Worm (Caenorhabditis elegans) whole organism, L4 larva: Measurements from ENCODE around the gene Y71H2AM.20.
A peak's percentile ranks its signal among the peaks of the same experiment; 100 is the strongest.

ENCODE experiments used
- F26F4.8 ChIP-seq: fragments of 200-800 bp; sonication (Bioruptor generic); conservative IDR thresholded peaks from 2 replicates; pipeline ENCODE4 v1.3.6; 2022; ENCODE audit warnings: missing genetic modification characterization, missing compliant biosample characterization
- F37D6.2 ChIP-seq: sonication (generic microtip); optimal IDR thresholded peaks from 2 replicates; lab custom pipeline; 2016; ENCODE audit warnings: mild to moderate bottlenecking, missing genetic modification characterization, missing compliant biosample characterization
- R02D3.7 ChIP-seq: fragments of 150-350 bp; sonication (generic microtip); optimal IDR thresholded peaks from 3 replicates; lab custom pipeline; 2014; ENCODE audit warnings: missing biosample characterization, missing genetic modification characterization
- T20F7.1 ChIP-seq: fragments of 200-800 bp; sonication (Bioruptor generic); optimal IDR thresholded peaks from 2 replicates; lab custom pipeline; 2018; ENCODE audit warnings: mild to moderate bottlenecking, missing genetic modification characterization, missing compliant biosample characterization
- Y105C5A.15 ChIP-seq: fragments of 200-800 bp; sonication (Bioruptor generic); IDR thresholded peaks from 2 replicates; pipeline ENCODE4 v1.3.6; 2022; ENCODE audit warnings: missing genetic modification characterization, missing compliant biosample characterization
- Y48G9A.11 ChIP-seq: fragments of 200-800 bp; sonication (Bioruptor generic); IDR thresholded peaks from 2 replicates; pipeline ENCODE4 v1.3.6; 2022; ENCODE audit warnings: missing genetic modification reagents, missing genetic modification characterization, missing compliant biosample characterization
- aha-1 ChIP-seq: fragments of 150-350 bp; peaks from one replicate; lab custom pipeline; 2014; ENCODE audit warnings: missing biosample characterization, missing genetic modification characterization
- ama-1 ChIP-seq: fragments of 150-350 bp; optimal IDR thresholded peaks from 2 replicates; lab custom pipeline; 2014; ENCODE audit warnings: inconsistent platforms, mixed read lengths
- ceh-28 ChIP-seq: fragments of 150-350 bp; optimal IDR thresholded peaks from 2 replicates; lab custom pipeline; 2014; ENCODE audit warnings: missing biosample characterization, missing genetic modification reagents, missing genetic modification characterization
- cey-2 ChIP-seq: sonication (generic microtip); optimal IDR thresholded peaks from 3 replicates; lab custom pipeline; 2017; ENCODE audit warnings: missing genetic modification characterization, mild to moderate bottlenecking, missing compliant biosample characterization, antibody characterized with exemption, borderline replicate concordance; ENCODE audit not compliant: insufficient read depth
- daf-16 ChIP-seq, 3 experiments: sonication (generic microtip); optimal IDR thresholded peaks; 2 replicates each; lab custom pipeline; 2016 to 2017; ENCODE audit warnings: missing genetic modification characterization in 3 of 3, missing genetic modification reagents in 3 of 3, mild to moderate bottlenecking in 2 of 3, missing compliant biosample characterization in 2 of 3, missing biosample characterization in 1 of 3, moderate library complexity in 1 of 3
- dmd-6 ChIP-seq: fragments of 200-800 bp; sonication (Bioruptor generic); IDR thresholded peaks from 2 replicates; pipeline ENCODE4 v1.3.6; 2022; ENCODE audit warnings: missing genetic modification reagents, missing genetic modification characterization, missing compliant biosample characterization
- dpl-1 ChIP-seq: fragments of 150-350 bp; optimal IDR thresholded peaks from 2 replicates; lab custom pipeline; 2014; ENCODE audit warnings: missing biosample characterization, missing genetic modification reagents, missing genetic modification characterization
- duxl-1 ChIP-seq: sonication (generic microtip); optimal IDR thresholded peaks from 2 replicates; lab custom pipeline; 2016; ENCODE audit warnings: mild to moderate bottlenecking, missing genetic modification characterization, moderate library complexity, missing compliant biosample characterization; ENCODE audit not compliant: poor library complexity
- dve-1 ChIP-seq: sonication (generic microtip); optimal IDR thresholded peaks from 2 replicates; lab custom pipeline; 2017; ENCODE audit warnings: antibody characterized with exemption, mild to moderate bottlenecking, missing genetic modification characterization, missing compliant biosample characterization; ENCODE audit not compliant: insufficient read depth
- egl-27 ChIP-seq: sonication (generic microtip); optimal IDR thresholded peaks from 3 replicates; lab custom pipeline; 2017; ENCODE audit warnings: missing biosample characterization, missing genetic modification reagents, missing genetic modification characterization
- hlh-11 ChIP-seq: fragments of 200-800 bp; sonication (Bioruptor generic); optimal IDR thresholded peaks from 2 replicates; lab custom pipeline; 2018; ENCODE audit warnings: mild to moderate bottlenecking, missing genetic modification characterization, missing compliant biosample characterization
- hlh-30 ChIP-seq: sonication (generic microtip); optimal IDR thresholded peaks from 2 replicates; lab custom pipeline; 2017; ENCODE audit warnings: antibody characterized with exemption, mild to moderate bottlenecking, missing genetic modification characterization, missing compliant biosample characterization; ENCODE audit not compliant: insufficient read depth
- hmg-1.1 ChIP-seq: fragments of 200-800 bp; sonication (Bioruptor generic); IDR thresholded peaks from 2 replicates; pipeline ENCODE4 v1.3.6; 2022; ENCODE audit warnings: missing genetic modification reagents, missing genetic modification characterization, missing compliant biosample characterization
- lin-13 ChIP-seq: fragments of 150-350 bp; optimal IDR thresholded peaks from 2 replicates; lab custom pipeline; 2014; ENCODE audit warnings: missing biosample characterization, missing genetic modification reagents, missing genetic modification characterization
- lin-38 ChIP-seq: fragments of 200-800 bp; sonication (Bioruptor generic); IDR thresholded peaks from 2 replicates; pipeline ENCODE4 v1.3.6; 2022; ENCODE audit warnings: missing genetic modification reagents, missing genetic modification characterization, missing compliant biosample characterization
- lin-39 ChIP-seq: fragments of 150-350 bp; optimal IDR thresholded peaks from 2 replicates; lab custom pipeline; 2014; ENCODE audit warnings: missing biosample characterization, missing genetic modification reagents, missing genetic modification characterization
- lsy-2 ChIP-seq, 2 experiments: fragments of 150-350 bp in 1 of 2; sonication (generic microtip) in 1 of 2; optimal IDR thresholded peaks; 2 replicates each; lab custom pipeline; 2014 to 2017; ENCODE audit warnings: missing biosample characterization in 2 of 2, missing genetic modification characterization in 2 of 2
- madf-5 ChIP-seq, 2 experiments: fragments of 200-800 bp; sonication (Bioruptor generic); IDR thresholded peaks; 2 replicates each; pipeline ENCODE4 v1.3.6; 2022; ENCODE audit warnings: missing compliant biosample characterization in 2 of 2, missing genetic modification characterization in 2 of 2
- mdl-1 ChIP-seq, 2 experiments: fragments of 150-350 bp in 1 of 2; sonication (generic microtip) in 1 of 2; optimal IDR thresholded peaks; 2 replicates each; lab custom pipeline; 2014 to 2017; ENCODE audit warnings: missing biosample characterization in 2 of 2, missing genetic modification characterization in 2 of 2
- mep-1 ChIP-seq: fragments of 150-350 bp; sonication (generic microtip); optimal IDR thresholded peaks from 3 replicates; lab custom pipeline; 2014; ENCODE audit warnings: missing biosample characterization, missing genetic modification characterization
- mes-2 ChIP-seq: sonication (generic microtip); optimal IDR thresholded peaks from 2 replicates; lab custom pipeline; 2016; ENCODE audit warnings: missing genotype, mild to moderate bottlenecking, missing genetic modification characterization, missing compliant biosample characterization; ENCODE audit not compliant: poor library complexity, severe bottlenecking
- mxl-2 ChIP-seq: fragments of 200-800 bp; sonication (Bioruptor generic); conservative IDR thresholded peaks from 2 replicates; pipeline ENCODE4 v1.3.6; 2022; ENCODE audit warnings: missing genetic modification reagents, missing genetic modification characterization, missing compliant biosample characterization
- nhr-10 ChIP-seq: fragments of 150-350 bp; optimal IDR thresholded peaks from 2 replicates; lab custom pipeline; 2014; ENCODE audit warnings: missing biosample characterization, missing genetic modification characterization
- nhr-102 ChIP-seq: sonication (generic microtip); optimal IDR thresholded peaks from 2 replicates; lab custom pipeline; 2016; ENCODE audit warnings: mild to moderate bottlenecking, missing genetic modification characterization, moderate library complexity, missing compliant biosample characterization
- nhr-111 ChIP-seq: fragments of 200-800 bp; sonication (Bioruptor generic); optimal IDR thresholded peaks from 2 replicates; lab custom pipeline; 2018; ENCODE audit warnings: mild to moderate bottlenecking, missing genetic modification characterization, missing compliant biosample characterization
- nhr-28 ChIP-seq: fragments of 150-350 bp; optimal IDR thresholded peaks from 2 replicates; lab custom pipeline; 2014; ENCODE audit warnings: missing biosample characterization, missing genetic modification characterization
- nhr-41 ChIP-seq: fragments of 200-800 bp; sonication (Bioruptor generic); IDR thresholded peaks from 2 replicates; pipeline ENCODE4 v1.3.6; 2022; ENCODE audit warnings: missing genetic modification reagents, missing genetic modification characterization, missing compliant biosample characterization
- nhr-42 ChIP-seq: fragments of 200-800 bp; sonication (Bioruptor generic); IDR thresholded peaks from 2 replicates; pipeline ENCODE4 v1.3.6; 2022; ENCODE audit warnings: missing genetic modification characterization, missing compliant biosample characterization
- php-3 ChIP-seq: fragments of 200-800 bp; sonication (Bioruptor generic); IDR thresholded peaks from 2 replicates; pipeline ENCODE4 v1.3.6; 2022; ENCODE audit warnings: missing genetic modification reagents, missing genetic modification characterization, missing compliant biosample characterization
- pqm-1 ChIP-seq: sonication (generic microtip); optimal IDR thresholded peaks from 2 replicates; lab custom pipeline; 2017; ENCODE audit warnings: missing biosample characterization, missing genetic modification characterization
- rbr-2 ChIP-seq: sonication (generic microtip); optimal IDR thresholded peaks from 2 replicates; lab custom pipeline; 2016; ENCODE audit warnings: missing genotype, missing genetic modification characterization, missing compliant biosample characterization
- sdz-12 ChIP-seq: fragments of 200-800 bp; sonication (Bioruptor generic); optimal IDR thresholded peaks from 2 replicates; lab custom pipeline; 2018; ENCODE audit warnings: mild to moderate bottlenecking, missing genetic modification characterization, missing compliant biosample characterization
- skn-1 ChIP-seq: fragments of 150-350 bp; optimal IDR thresholded peaks from 2 replicates; lab custom pipeline; 2014; ENCODE audit warnings: missing biosample characterization, missing genetic modification characterization
- spr-3 ChIP-seq: fragments of 200-800 bp; sonication (Bioruptor generic); optimal IDR thresholded peaks from 2 replicates; lab custom pipeline; 2018; ENCODE audit warnings: mild to moderate bottlenecking, missing genetic modification characterization, missing compliant biosample characterization
- ztf-7 ChIP-seq: fragments of 150-350 bp; optimal IDR thresholded peaks from 2 replicates; lab custom pipeline; 2014; ENCODE audit warnings: missing biosample characterization, missing genetic modification characterization

The Y71H2AM.20 gene

DNA sequence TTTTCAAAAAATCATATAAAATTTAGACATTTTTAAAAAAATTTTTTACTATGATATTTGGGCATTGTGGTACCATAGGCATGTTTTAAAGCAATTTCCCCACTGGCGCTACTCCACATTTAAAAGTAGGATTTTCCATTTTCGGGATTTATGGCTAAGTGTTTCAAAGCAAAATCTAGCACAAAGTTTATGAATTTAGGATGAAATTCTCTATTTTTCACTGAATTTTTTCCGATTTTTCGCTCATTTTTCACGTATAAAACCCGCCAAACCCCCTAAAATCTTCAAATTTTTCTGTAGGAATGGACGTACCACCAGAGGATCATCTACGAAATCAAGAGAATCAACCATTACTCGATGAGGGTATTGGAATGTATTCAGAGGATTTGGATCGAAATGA is 33.2 kb upstream of the Y71H2AM.20 start, which contains the start of gene pipp-4P:
Gene pipp-4P (plus strand): TSS at position 301 of the 400 bp plus-strand sequence.
- TF ChIP-seq lsy-2 (tag; optimal IDR thresholded peaks at IDR 0.05; lab: Kevin White, UChicago): no peak
- no peak for TF ChIP-seq skn-1 (tag; lab: Kevin White, UChicago)

DNA sequence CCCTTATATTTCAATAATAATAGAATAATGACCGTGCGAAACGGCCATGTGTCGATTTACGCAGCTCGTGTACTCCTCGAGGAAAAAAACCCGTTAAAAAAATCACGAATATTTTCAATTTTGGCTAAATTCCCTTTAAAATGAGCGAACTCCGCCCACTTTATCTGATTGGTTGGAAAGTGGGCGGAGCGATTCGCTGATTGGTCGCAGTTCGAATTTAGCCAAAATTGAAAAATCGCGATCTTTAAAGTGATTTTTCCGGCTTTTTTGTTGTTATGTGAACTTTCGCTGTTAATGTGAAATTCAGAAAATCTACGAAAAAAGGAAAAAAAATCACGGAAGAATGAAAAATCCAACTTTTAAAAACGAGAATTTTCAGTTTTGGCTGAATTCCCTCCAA is 32.1 kb upstream of the Y71H2AM.20 start:
- peak; percentile 65 for TF ChIP-seq aha-1 (tag; lab: Kevin White, UChicago)
- TF ChIP-seq php-3: no peak

DNA sequence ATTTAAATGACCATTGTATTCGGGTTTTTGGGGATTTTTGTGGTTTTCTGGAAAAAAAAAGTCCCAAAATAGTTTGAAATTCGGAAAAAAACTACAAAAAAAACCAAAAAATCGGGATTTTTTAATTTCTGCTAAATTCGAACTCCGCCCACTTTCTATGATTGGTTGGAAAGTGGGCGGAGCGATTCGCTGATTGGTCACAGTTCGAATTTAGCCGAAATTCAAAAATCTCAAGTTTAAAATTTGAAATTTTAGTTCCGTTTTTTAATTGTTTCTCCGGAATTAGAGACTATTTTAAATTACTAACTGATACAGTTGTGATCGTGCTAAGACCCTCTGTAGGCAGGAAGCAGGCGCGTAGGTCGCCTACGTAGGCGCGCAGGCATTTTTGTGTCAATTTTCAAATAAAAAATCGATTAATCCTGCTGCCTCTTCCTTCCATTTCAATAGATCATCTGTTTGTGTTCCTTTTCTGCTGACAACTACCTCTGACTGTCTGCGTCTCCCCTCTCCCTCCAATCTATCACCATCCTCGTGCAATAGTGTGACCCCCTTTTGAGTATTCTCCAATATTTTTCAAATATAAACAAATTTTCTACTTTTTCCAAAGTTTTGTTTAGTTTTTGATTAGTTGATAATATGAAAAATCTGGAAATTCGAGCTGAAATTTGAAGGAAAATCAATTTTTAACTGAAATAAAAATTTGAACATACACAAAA is 30.6 kb upstream of the Y71H2AM.20 start:
- peak; percentile 56 for TF ChIP-seq aha-1 (tag; lab: Kevin White, UChicago)
- TF ChIP-seq lsy-2 (tag; optimal IDR thresholded peaks at IDR 0.05; lab: Kevin White, UChicago): peak in 1 of 2 experiments; percentile 41
- peak; percentile 13 for TF ChIP-seq nhr-28 (tag; lab: Kevin White, UChicago)
- 0 out of 2 replicates have a peak, but pooled peaks have one; percentile 14 for TF ChIP-seq hmg-1.1 (GFP tag; lab: Robert Waterston, UW)
- TF ChIP-seq F26F4.8 (GFP tag; lab: Robert Waterston, UW): no peak
- TF ChIP-seq hlh-30 (tag; lab: Kevin White, UChicago): peak; percentile 80

DNA sequence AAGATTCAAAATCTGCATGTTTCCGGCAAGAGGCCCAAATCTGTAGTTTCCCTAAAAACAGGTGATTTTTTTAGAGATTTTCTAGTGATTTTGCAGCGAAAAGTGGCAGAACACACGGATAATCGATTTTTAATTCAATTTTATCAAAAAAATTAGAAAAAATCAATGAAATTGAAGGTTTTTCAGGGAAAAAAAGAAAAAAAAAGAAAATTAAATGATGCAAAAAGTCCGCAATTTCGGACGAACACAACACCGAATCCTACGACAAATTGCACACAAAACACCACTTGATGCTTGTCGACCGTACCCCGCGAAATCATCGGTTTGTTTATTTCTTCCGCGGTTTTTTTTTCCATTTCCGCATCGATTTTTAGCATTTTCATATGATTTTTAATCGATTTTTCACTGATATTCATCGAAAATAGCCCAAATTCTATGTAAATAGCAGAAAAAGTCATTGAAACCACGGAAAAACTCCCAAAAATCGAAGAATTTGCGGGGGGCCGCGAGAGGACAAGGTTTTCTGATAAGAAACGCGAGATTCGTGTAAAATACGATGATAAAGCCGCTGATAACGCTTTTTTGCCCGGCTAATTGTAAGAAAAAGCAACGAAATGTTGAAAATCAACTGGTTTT is 29.3 kb upstream of the Y71H2AM.20 start, which contains the start of gene tufm-1:
Gene tufm-1 (minus strand): TSS at position 51 of the 636 bp plus-strand sequence.
- TF ChIP-seq lin-39 (tag; lab: Kevin White, UChicago) (no peak), dmd-6 (GFP tag; lab: Robert Waterston, UW) (no peak), F37D6.2 (no peak), ceh-28 (tag; lab: Kevin White, UChicago) (peak; percentile 7), rbr-2 (peak; percentile 31), lin-13 (GFP tag; lab: Kevin White, UChicago) (peak; percentile 29), T20F7.1 (GFP tag; lab: Kevin White, UChicago) (no peak), mdl-1 (tag; optimal IDR thresholded peaks at IDR 0.05; lab: Kevin White, UChicago) (peak in 1 of 2 experiments; percentile 3), egl-27 (tag; lab: Kevin White, UChicago) (no peak), Y105C5A.15 (GFP tag; lab: Robert Waterston, UW) (no peak), lsy-2 (tag; optimal IDR thresholded peaks at IDR 0.05; lab: Kevin White, UChicago) (peak in 1 of 2 experiments; percentile 97), pqm-1 (tag; lab: Kevin White, UChicago) (no peak), cey-2 (tag; lab: Kevin White, UChicago) (no peak), mes-2 (tag; lab: Kevin White, UChicago) (peak; percentile 63), nhr-111 (GFP tag; lab: Kevin White, UChicago) (no peak), ztf-7 (tag; lab: Kevin White, UChicago) (no peak), hlh-30 (tag; lab: Kevin White, UChicago) (peak; percentile 57), nhr-41 (GFP tag; lab: Robert Waterston, UW) (no peak), madf-5 (GFP tag; IDR thresholded peaks at IDR 0.05; lab: Robert Waterston, UW) (no peak), mep-1 (peak; percentile 8), lin-38 (GFP tag; lab: Robert Waterston, UW) (peak; percentile 75), hlh-11 (tag; lab: Kevin White, UChicago) (peak; percentile 21), R02D3.7 (tag; lab: Kevin White, UChicago) (no peak), dve-1 (peak; percentile 38), dpl-1 (GFP tag; lab: Kevin White, UChicago) (peak; percentile 54), daf-16 (GFP tag; optimal IDR thresholded peaks at IDR 0.05; lab: Kevin White, UChicago) (no peak), daf-16 (tag; optimal IDR thresholded peaks at IDR 0.05; lab: Kevin White, UChicago) (peak; percentile 55), sdz-12 (no peak), ama-1 (no peak), nhr-102 (no peak), nhr-10 (tag; lab: Kevin White, UChicago) (no peak), mxl-2 (no peak), nhr-42 (GFP tag; lab: Robert Waterston, UW) (no peak), spr-3 (GFP tag; lab: Kevin White, UChicago) (no peak), Y48G9A.11 (GFP tag; lab: Robert Waterston, UW) (no peak), duxl-1 (tag; lab: Kevin White, UChicago) (no peak), F26F4.8 (GFP tag; lab: Robert Waterston, UW) (no peak)
